Fruit fly (Drosophila melanogaster) whole organism, embryonic: ENCODE data around the gene Wdr33.
A peak's percentile ranks its signal among the peaks of the same experiment; 100 is the strongest.

Experiments used
- CG10209 ChIP-seq: fragments of 200-800 bp; sonication (Bioruptor generic); optimal IDR thresholded peaks from 3 replicates; lab custom pipeline; 2017; ENCODE audit warnings: missing biosample characterization, mild to moderate bottlenecking, missing genetic modification characterization, missing genetic modification reagents
- CG10321 ChIP-seq: fragments of 200-800 bp; sonication (Bioruptor generic); IDR thresholded peaks from 2 replicates; pipeline ENCODE4 v1.3.6; 2022; ENCODE audit warnings: missing biosample characterization, missing genetic modification characterization
- CG14710 ChIP-seq: fragments of 200-800 bp; sonication (Bioruptor generic); optimal IDR thresholded peaks from 3 replicates; lab custom pipeline; 2019; ENCODE audit warnings: missing biosample characterization, mild to moderate bottlenecking, missing genetic modification characterization, moderate library complexity
- CG15696 ChIP-seq: fragments of 200-800 bp; sonication (Bioruptor generic); optimal IDR thresholded peaks from 2 replicates; lab custom pipeline; 2019; ENCODE audit warnings: missing biosample characterization, mild to moderate bottlenecking, missing genetic modification characterization, moderate library complexity
- CG17186 ChIP-seq: fragments of 200-800 bp; sonication (Bioruptor generic); optimal IDR thresholded peaks from 3 replicates; lab custom pipeline; 2017; ENCODE audit warnings: missing biosample characterization, missing genetic modification reagents, missing genetic modification characterization
- CG17612 ChIP-seq: fragments of 200-800 bp; sonication (Bioruptor generic); IDR thresholded peaks from 2 replicates; pipeline ENCODE4 v1.3.6; 2022; ENCODE audit warnings: missing biosample characterization, missing genetic modification characterization
- CG2116 ChIP-seq: fragments of 200-800 bp; sonication (Bioruptor generic); optimal IDR thresholded peaks from 3 replicates; lab custom pipeline; 2018; ENCODE audit warnings: missing biosample characterization, mild to moderate bottlenecking, missing genetic modification characterization
- CG3163 ChIP-seq: fragments of 200-800 bp; sonication (Bioruptor generic); optimal IDR thresholded peaks from 3 replicates; lab custom pipeline; 2016; ENCODE audit warnings: missing biosample characterization, missing genetic modification characterization
- CG33557 ChIP-seq: fragments of 200-800 bp; sonication (Bioruptor generic); optimal IDR thresholded peaks from 2 replicates; lab custom pipeline; 2019; ENCODE audit warnings: missing biosample characterization, mild to moderate bottlenecking, missing genetic modification characterization, moderate library complexity
- CG3726 ChIP-seq: fragments of 200-800 bp; sonication (Bioruptor generic); IDR thresholded peaks from 3 replicates; pipeline ENCODE4, ENCODE4 v1.3.6; 2022; ENCODE audit warnings: missing biosample characterization, missing genetic modification characterization
- CG4360 ChIP-seq: fragments of 200-800 bp; sonication (Bioruptor generic); IDR thresholded peaks from 2 replicates; pipeline ENCODE4 v1.3.6; 2022; ENCODE audit warnings: missing biosample characterization, missing genetic modification characterization
- CG4404 ChIP-seq: fragments of 200-800 bp; sonication (Bioruptor generic); IDR thresholded peaks from 2 replicates; pipeline ENCODE4 v1.3.6; 2022; ENCODE audit warnings: missing biosample characterization, missing genetic modification characterization
- CG4424 ChIP-seq: fragments of 200-800 bp; sonication (Bioruptor generic); optimal IDR thresholded peaks from 3 replicates; lab custom pipeline; 2016; ENCODE audit warnings: missing biosample characterization, missing genetic modification characterization
- CG7928 ChIP-seq: fragments of 200-800 bp; sonication (Bioruptor generic); optimal IDR thresholded peaks from 2 replicates; lab custom pipeline; 2017; ENCODE audit warnings: missing biosample characterization, mild to moderate bottlenecking, missing genetic modification characterization
- CG8281 ChIP-seq: fragments of 200-800 bp; sonication (Bioruptor generic); optimal IDR thresholded peaks from 2 replicates; lab custom pipeline; 2018; ENCODE audit warnings: missing biosample characterization, mild to moderate bottlenecking, missing genetic modification characterization, moderate library complexity
- CG8359 ChIP-seq: fragments of 200-800 bp; sonication (Bioruptor generic); optimal IDR thresholded peaks from 2 replicates; lab custom pipeline; 2017; ENCODE audit warnings: missing biosample characterization, mild to moderate bottlenecking, missing genetic modification characterization, borderline replicate concordance
- Dip2 ChIP-seq: fragments of 200-800 bp; sonication (Bioruptor generic); IDR thresholded peaks from 2 replicates; pipeline ENCODE4 v1.3.6; 2022; ENCODE audit warnings: missing biosample characterization, missing genetic modification characterization
- Ets65A ChIP-seq: fragments of 200-800 bp; sonication (Bioruptor generic); peaks from one replicate; lab custom pipeline; 2016; ENCODE audit warnings: missing biosample characterization, missing genetic modification characterization
- HmgD ChIP-seq: fragments of 200-800 bp; sonication (Bioruptor generic); optimal IDR thresholded peaks from 3 replicates; lab custom pipeline; 2016; ENCODE audit warnings: missing biosample characterization, missing genetic modification characterization
- Hr39 ChIP-seq: fragments of >200 bp; optimal IDR thresholded peaks from 2 replicates; lab custom pipeline; 2017
- Hr51 ChIP-seq, 2 experiments: fragments of 200-800 bp; sonication (Bioruptor generic); optimal IDR thresholded peaks; 2 replicates in 1 of 2; 3 replicates in 1 of 2; lab custom pipeline; 2016 to 2018; ENCODE audit warnings: missing biosample characterization in 2 of 2, missing genetic modification characterization in 2 of 2, mild to moderate bottlenecking in 1 of 2, moderate library complexity in 1 of 2
- Hsf ChIP-seq: fragments of 200-800 bp; sonication (Bioruptor generic); optimal IDR thresholded peaks from 3 replicates; lab custom pipeline; 2016; ENCODE audit warnings: missing biosample characterization, missing genetic modification characterization
- Lhr ChIP-seq: fragments of 200-800 bp; sonication (Bioruptor generic); optimal IDR thresholded peaks from 3 replicates; lab custom pipeline; 2017; ENCODE audit warnings: mild to moderate bottlenecking, missing biosample characterization, missing genetic modification reagents, missing genetic modification characterization
- Mrtf ChIP-seq: fragments of 200-800 bp; sonication (Bioruptor generic); IDR thresholded peaks from 3 replicates; pipeline ENCODE4 v1.3.6; 2022; ENCODE audit warnings: missing biosample characterization, missing genetic modification characterization
- NC2α ChIP-seq: fragments of 200-800 bp; sonication (Bioruptor generic); optimal IDR thresholded peaks from 2 replicates; lab custom pipeline; 2016; ENCODE audit warnings: missing biosample characterization, missing genetic modification characterization
- NK7.1 ChIP-seq: fragments of 200-800 bp; sonication (Bioruptor generic); optimal IDR thresholded peaks from 3 replicates; lab custom pipeline; 2016; ENCODE audit warnings: missing biosample characterization, missing genetic modification characterization
- Neu2 ChIP-seq: fragments of 200-800 bp; sonication (Bioruptor generic); optimal IDR thresholded peaks from 3 replicates; lab custom pipeline; 2016; ENCODE audit warnings: missing biosample characterization, missing genetic modification characterization, borderline replicate concordance
- Oli ChIP-seq: fragments of 200-800 bp; sonication (Bioruptor generic); optimal IDR thresholded peaks from 2 replicates; lab custom pipeline; 2018; ENCODE audit warnings: missing biosample characterization, mild to moderate bottlenecking, missing genetic modification characterization, moderate library complexity
- Opbp ChIP-seq: fragments of 200-800 bp; sonication (Bioruptor generic); IDR thresholded peaks from 3 replicates; pipeline ENCODE4 v1.3.6; 2022; ENCODE audit warnings: missing biosample characterization, missing genetic modification characterization; ENCODE audit not compliant: partially characterized antibody
- Ptx1 ChIP-seq: fragments of 200-800 bp; sonication (Bioruptor generic); IDR thresholded peaks from 2 replicates; pipeline ENCODE4 v1.3.6; 2022; ENCODE audit warnings: missing biosample characterization, missing genetic modification characterization
- Sox100B ChIP-seq: fragments of 200-800 bp; sonication (Bioruptor generic); optimal IDR thresholded peaks from 3 replicates; lab custom pipeline; 2018; ENCODE audit warnings: missing biosample characterization, mild to moderate bottlenecking, missing genetic modification characterization
- TFAM ChIP-seq: fragments of 200-800 bp; sonication (Bioruptor generic); optimal IDR thresholded peaks from 2 replicates; lab custom pipeline; 2017; ENCODE audit warnings: missing biosample characterization, missing genetic modification characterization, inconsistent platforms
- Vsx1 ChIP-seq: fragments of 200-800 bp; sonication (Bioruptor generic); optimal IDR thresholded peaks from 2 replicates; lab custom pipeline; 2017; ENCODE audit warnings: missing biosample characterization, mild to moderate bottlenecking, missing genetic modification characterization, missing genetic modification reagents
- YL-1 ChIP-seq: fragments of 200-800 bp; sonication (Bioruptor generic); optimal IDR thresholded peaks from 3 replicates; lab custom pipeline; 2017; ENCODE audit warnings: missing biosample characterization, mild to moderate bottlenecking, missing genetic modification characterization
- chif ChIP-seq, 2 experiments: fragments of 200-800 bp; sonication (Bioruptor generic); optimal IDR thresholded peaks; 3 replicates each; lab custom pipeline; 2016; ENCODE audit warnings: missing biosample characterization in 2 of 2, missing genetic modification characterization in 2 of 2
- ewg ChIP-seq: fragments of 200-800 bp; sonication (Bioruptor generic); optimal IDR thresholded peaks from 3 replicates; lab custom pipeline; 2017; ENCODE audit warnings: mild to moderate bottlenecking, missing biosample characterization, missing genetic modification reagents, missing genetic modification characterization
- fd96Cb ChIP-seq: fragments of 200-800 bp; sonication (Bioruptor generic); optimal IDR thresholded peaks from 2 replicates; lab custom pipeline; 2018; ENCODE audit warnings: missing biosample characterization, mild to moderate bottlenecking, missing genetic modification characterization, moderate library complexity
- hkb ChIP-seq, 2 experiments: fragments of 200-800 bp in 1 of 2; fragments of >200 bp in 1 of 2; sonication (Bioruptor generic) in 1 of 2; IDR thresholded peaks in 1 of 2; optimal IDR thresholded peaks in 1 of 2; 2 replicates each; pipeline versions ENCODE4 v1.3.6 to Lab custom; 2017 to 2022; ENCODE audit warnings: missing biosample characterization in 1 of 2, missing genetic modification characterization in 1 of 2
- kah ChIP-seq: fragments of 200-800 bp; sonication (Bioruptor generic); optimal IDR thresholded peaks from 2 replicates; lab custom pipeline; 2018; ENCODE audit warnings: missing biosample characterization, mild to moderate bottlenecking, missing genetic modification characterization
- lab ChIP-seq: fragments of 200-800 bp; sonication (Bioruptor generic); optimal IDR thresholded peaks from 3 replicates; lab custom pipeline; 2017; ENCODE audit warnings: missing biosample characterization, missing genetic modification characterization, mild to moderate bottlenecking, moderate library complexity, missing genetic modification reagents
- lola ChIP-seq, 3 experiments: fragments of >200 bp in 2 of 3; fragments of 200-800 bp in 1 of 3; sonication (Bioruptor generic) in 1 of 3; optimal IDR thresholded peaks; 2 replicates each; lab custom pipeline; 2017 to 2019; ENCODE audit warnings: missing biosample characterization in 3 of 3, missing genetic modification characterization in 3 of 3, mild to moderate bottlenecking in 1 of 3, moderate library complexity in 1 of 3
- nau ChIP-seq: fragments of 200-800 bp; sonication (Bioruptor generic); optimal IDR thresholded peaks from 3 replicates; lab custom pipeline; 2017; ENCODE audit warnings: missing biosample characterization, mild to moderate bottlenecking, missing genetic modification characterization, missing genetic modification reagents
- nom ChIP-seq: fragments of 200-800 bp; sonication (Bioruptor generic); optimal IDR thresholded peaks from 2 replicates; lab custom pipeline; 2017; ENCODE audit warnings: missing biosample characterization, missing genetic modification characterization, mild to moderate bottlenecking, moderate library complexity, missing genetic modification reagents
- pb ChIP-seq: fragments of 200-800 bp; sonication (Bioruptor generic); optimal IDR thresholded peaks from 3 replicates; lab custom pipeline; 2016; ENCODE audit warnings: missing biosample characterization, missing genetic modification characterization
- slbo ChIP-seq: fragments of 200-800 bp; sonication (Bioruptor generic); IDR thresholded peaks from 2 replicates; pipeline ENCODE4 v1.3.6; 2022; ENCODE audit warnings: missing biosample characterization, missing genetic modification characterization
- sr ChIP-seq: fragments of 200-800 bp; sonication (Bioruptor generic); IDR thresholded peaks from 3 replicates; pipeline ENCODE4 v1.3.6; 2022; ENCODE audit warnings: missing biosample characterization, missing genetic modification characterization
- tup ChIP-seq: fragments of 200-800 bp; sonication (Bioruptor generic); optimal IDR thresholded peaks from 2 replicates; lab custom pipeline; 2016; ENCODE audit warnings: missing biosample characterization, mild to moderate bottlenecking, missing genetic modification characterization, moderate library complexity
- tx ChIP-seq: fragments of 200-800 bp; sonication (Bioruptor generic); optimal IDR thresholded peaks from 2 replicates; lab custom pipeline; 2016; ENCODE audit warnings: missing biosample characterization, missing genetic modification characterization
- wor ChIP-seq: fragments of 200-800 bp; sonication (Bioruptor generic); IDR thresholded peaks from 2 replicates; pipeline ENCODE4 v1.3.6; 2022; ENCODE audit warnings: missing biosample characterization, missing genetic modification characterization

Wdr33 gene

DNA sequence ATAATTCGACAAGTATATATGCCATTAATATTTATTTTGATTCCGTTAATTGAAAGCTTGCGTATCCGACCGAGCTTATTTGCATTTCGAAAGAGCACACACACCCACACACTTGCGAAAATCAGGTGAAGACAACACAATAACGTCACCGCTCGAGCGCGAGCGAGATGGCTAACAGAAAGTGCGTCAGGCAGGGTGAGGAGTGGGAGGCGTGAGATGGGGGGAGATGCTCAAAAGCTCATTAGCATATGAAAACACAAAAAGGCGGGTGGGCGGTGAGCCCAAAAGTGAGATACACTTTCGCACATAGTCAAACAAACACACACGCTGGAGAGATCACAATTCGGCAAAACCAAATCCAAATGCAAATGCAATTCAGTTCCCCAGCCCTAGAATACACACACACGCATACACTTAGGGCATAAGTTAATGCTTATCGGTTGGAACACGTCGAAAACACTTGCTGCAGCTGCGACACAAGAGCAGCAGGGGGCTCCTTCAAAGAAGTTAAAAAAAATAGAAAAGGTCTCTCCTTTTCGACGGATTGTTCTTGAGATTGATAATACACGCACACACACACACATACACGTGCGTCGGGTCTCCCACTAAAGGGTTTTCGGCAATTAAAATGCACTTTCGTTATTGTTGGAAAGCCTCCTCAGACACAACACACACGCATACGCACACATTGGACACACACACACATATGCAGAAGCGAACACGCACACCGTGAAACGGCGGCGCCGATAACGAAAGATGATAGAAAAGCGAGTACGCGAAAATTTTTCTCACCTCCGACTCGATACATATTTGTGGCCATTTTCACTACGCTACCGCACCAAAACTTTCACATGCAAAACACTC is 12.5 kb upstream of the Wdr33 start (continued):
- TF ChIP-seq CG10321 (GFP tag; lab: Robert Waterston, UW) (no peak), Hr51 (GFP tag; optimal IDR thresholded peaks at IDR 0.05; lab: Kevin White, UChicago) (no peak), CG8359 (GFP tag; lab: Kevin White, UChicago) (no peak), CG3726 (GFP tag; lab: Robert Waterston, UW) (no peak), tup (GFP tag; lab: Kevin White, UChicago) (no peak), fd96Cb (tag; lab: Kevin White, UChicago) (no peak), NK7.1 (GFP tag; lab: Kevin White, UChicago) (no peak), NC2α (no peak), Hr39 (no peak), pb (no peak), ewg (GFP tag; lab: Kevin White, UChicago) (no peak), Ptx1 (GFP tag; lab: Robert Waterston, UW) (no peak), sr (GFP tag; lab: Robert Waterston, UW) (peak; percentile 85), Opbp (GFP tag; lab: Robert Waterston, UW) (no peak), CG4424 (no peak), CG10209 (GFP tag; lab: Kevin White, UChicago) (no peak), CG8281 (tag; lab: Kevin White, UChicago) (no peak), TFAM (GFP tag; lab: Kevin White, UChicago) (no peak), Dip2 (GFP tag; lab: Robert Waterston, UW) (no peak), Oli (tag; lab: Kevin White, UChicago) (no peak), lab (GFP tag; lab: Kevin White, UChicago) (no peak), CG4404 (GFP tag; lab: Robert Waterston, UW) (no peak), CG7928 (GFP tag; lab: Kevin White, UChicago) (no peak), wor (GFP tag; lab: Robert Waterston, UW) (no peak), CG17186 (GFP tag; lab: Kevin White, UChicago) (no peak), tx (GFP tag; lab: Kevin White, UChicago) (no peak), CG15696 (no peak), Mrtf (GFP tag; lab: Robert Waterston, UW) (no peak), CG2116 (GFP tag; lab: Kevin White, UChicago) (no peak), Neu2 (no peak), kah (GFP tag; lab: Kevin White, UChicago) (peak; percentile 20), CG4360 (no peak), Sox100B (GFP tag; lab: Kevin White, UChicago) (no peak), nau (GFP tag; lab: Kevin White, UChicago) (no peak), Lhr (no peak), HmgD (no peak), slbo (GFP tag; lab: Robert Waterston, UW) (no peak), CG33557 (GFP tag; lab: Kevin White, UChicago) (no peak), CG17612 (GFP tag; lab: Robert Waterston, UW) (no peak), chif (GFP tag; optimal IDR thresholded peaks at IDR 0.05; lab: Kevin White, UChicago) (no peak), lola (GFP tag; optimal IDR thresholded peaks at IDR 0.05; lab: Kevin White, UChicago) (no peak), Vsx1 (no peak), Ets65A (GFP tag; lab: Kevin White, UChicago) (peak; percentile 50), CG14710 (no peak), CG3163 (GFP tag; lab: Kevin White, UChicago) (no peak), hkb (optimal IDR thresholded peaks at IDR 0.05; lab: Kevin White, UChicago) (no peak), hkb (GFP tag; IDR thresholded peaks at IDR 0.05; lab: Robert Waterston, UW) (peak; percentile 11; the same call in 1 of the 2 replicates), Hsf (GFP tag; lab: Kevin White, UChicago) (no peak), YL-1 (no peak), nom (GFP tag; lab: Kevin White, UChicago) (no peak)
